Worm (Caenorhabditis elegans) whole organism, L4/young adult: ENCODE data around the gene Y43F8B.23.

Source experiments
- W03F9.2 ChIP-seq: fragments of 150-350 bp; optimal IDR thresholded peaks from 2 replicates; lab custom pipeline; 2014; ENCODE audit warnings: missing biosample characterization, missing genetic modification characterization
- dao-5 ChIP-seq: sonication (generic microtip); optimal IDR thresholded peaks from 2 replicates; lab custom pipeline; 2016; ENCODE audit warnings: missing genotype, missing genetic modification characterization, moderate library complexity, missing compliant biosample characterization
- him-1 ChIP-seq: sonication (generic microtip); optimal IDR thresholded peaks from 2 replicates; lab custom pipeline; 2016; ENCODE audit warnings: missing genotype, missing genetic modification reagents, missing genetic modification characterization, missing compliant biosample characterization

DNA sequence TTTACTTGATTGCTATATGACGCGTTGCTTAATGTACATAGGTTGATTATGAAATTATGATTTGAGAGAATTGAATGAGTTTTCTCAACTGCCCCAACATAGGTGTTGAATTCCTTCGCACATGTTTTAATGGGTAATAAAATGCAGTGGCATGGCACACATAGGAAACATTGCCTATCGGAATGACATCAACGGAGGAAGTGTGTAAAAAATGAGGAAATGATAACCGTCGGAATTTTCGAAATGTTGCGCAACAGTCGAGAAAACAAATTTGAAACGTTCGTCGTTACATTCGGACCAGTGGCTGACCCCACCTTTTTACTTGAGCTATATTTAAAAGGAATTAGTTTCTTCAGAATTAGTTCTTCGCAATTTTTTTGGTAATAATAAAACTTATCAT is 35.4 kb downstream of the Y43F8B.23 start:
- TF ChIP-seq W03F9.2 = no peak
- no peak for TF ChIP-seq him-1 (tag; lab: Kevin White, UChicago)
- TF ChIP-seq dao-5 (tag; lab: Kevin White, UChicago) = no peak
